Worm (Caenorhabditis elegans) whole organism, young adult: Measurements from ENCODE around the gene gpa-10.

Experiments used
- B0035.1 ChIP-seq: sonication (generic microtip); optimal IDR thresholded peaks from 2 replicates; lab custom pipeline; 2016; ENCODE audit warnings: missing genetic modification characterization, mild to moderate bottlenecking, missing compliant biosample characterization, missing genotype, missing genetic modification reagents
- K11D2.4 ChIP-seq: fragments of 200-800 bp; sonication (Bioruptor generic); IDR thresholded peaks from 2 replicates; pipeline ENCODE4 v1.3.6; 2022; ENCODE audit warnings: missing genetic modification reagents, missing genetic modification characterization, missing compliant biosample characterization
- cebp-2 ChIP-seq: fragments of 200-800 bp; sonication (Bioruptor generic); IDR thresholded peaks from 2 replicates; pipeline ENCODE4 v1.3.6; 2022; ENCODE audit warnings: missing genetic modification characterization, missing compliant biosample characterization
- die-1 ChIP-seq: sonication (generic microtip); optimal IDR thresholded peaks from 2 replicates; lab custom pipeline; 2016; ENCODE audit warnings: missing genotype, mild to moderate bottlenecking, missing genetic modification characterization, missing compliant biosample characterization
- snpc-3.4 ChIP-seq: sonication (generic microtip); optimal IDR thresholded peaks from 2 replicates; lab custom pipeline; 2017; ENCODE audit warnings: missing genetic modification characterization, mild to moderate bottlenecking, missing compliant biosample characterization, antibody characterized with exemption, moderate library complexity, missing genotype, missing genetic modification reagents

DNA sequence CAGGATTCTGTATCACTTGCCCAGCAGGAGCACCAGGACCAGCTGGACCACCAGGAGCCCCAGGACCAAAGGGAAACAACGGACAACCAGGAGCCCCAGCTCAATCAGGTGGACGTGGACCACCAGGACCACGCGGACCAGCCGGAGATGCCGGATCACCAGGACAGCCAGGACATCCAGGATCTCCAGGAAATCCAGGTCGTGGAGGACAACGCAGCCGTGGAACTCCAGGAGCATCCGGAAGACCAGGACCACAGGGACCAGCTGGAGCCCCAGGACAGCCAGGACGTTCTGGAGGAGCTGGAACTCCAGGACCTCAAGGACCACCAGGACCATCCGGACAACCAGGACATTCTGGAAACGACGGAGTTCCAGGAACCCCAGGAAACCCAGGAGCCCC, 18.6 kb downstream of the gpa-10 start:
- TF ChIP-seq K11D2.4: no peak
- TF ChIP-seq die-1 (tag; lab: Kevin White, UChicago): no peak
- no peak for TF ChIP-seq B0035.1
- TF ChIP-seq cebp-2 (GFP tag; lab: Robert Waterston, UW): no peak
- no peak for TF ChIP-seq snpc-3.4 (tag; lab: Kevin White, UChicago)
